Fruit fly (Drosophila melanogaster) Kc167 (cell line): ENCODE results near the gene brwl.

Experiments
- Sin3A ChIP-seq: fragments of >200 bp; optimal IDR thresholded peaks from 2 replicates; lab custom pipeline; 2018; ENCODE audit warnings: missing external identifiers
- h ChIP-seq: fragments of >200 bp; optimal IDR thresholded peaks from 3 replicates; lab custom pipeline; 2018; ENCODE audit warnings: missing external identifiers
- insv ChIP-seq: fragments of >200 bp; optimal IDR thresholded peaks from 3 replicates; lab custom pipeline; 2018; ENCODE audit warnings: missing external identifiers
- psq ChIP-seq: fragments of >200 bp; optimal IDR thresholded peaks from 2 replicates; lab custom pipeline; 2017; ENCODE audit warnings: missing external identifiers

dm6 chr2L:9557858-9558257 lies 10.8 kb upstream of the brwl start:
- no peak for TF ChIP-seq h
- TF ChIP-seq psq = no peak
- TF ChIP-seq insv (lab: Kevin White, UChicago) = no peak
- no peak for TF ChIP-seq Sin3A (lab: Kevin White, UChicago)
